Worm (Caenorhabditis elegans): ENCODE measurements around the gene C18A3.7.

DNA sequence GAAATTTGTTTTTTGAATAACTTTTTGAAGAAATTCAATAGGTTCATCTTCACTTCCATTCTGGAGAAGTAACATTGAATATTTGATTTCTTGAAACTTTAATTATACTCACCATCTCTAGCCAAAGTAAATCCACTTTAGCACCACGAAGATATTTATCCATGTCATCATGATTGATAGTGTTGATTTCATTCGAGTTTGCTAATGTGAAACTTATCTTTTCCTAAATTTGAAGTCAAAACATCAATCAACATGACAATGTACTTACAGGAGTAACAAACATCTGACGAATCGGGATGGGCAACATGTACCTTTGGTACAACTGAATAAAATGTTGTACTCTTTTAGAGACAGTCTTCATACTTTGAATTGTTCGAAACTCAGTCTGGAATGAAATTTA, 32.9 kb downstream of the C18A3.7 start:
- TF ChIP-seq ztf-11 (tag; optimal IDR thresholded peaks at IDR 0.05) (no peak), dpl-1 (GFP tag; optimal IDR thresholded peaks at IDR 0.05) (no peak)
